Fruit fly (Drosophila melanogaster) whole organism, prepupa: Measurements from ENCODE around the gene PGRP-LB.

Experiments
- Blimp-1 ChIP-seq: fragments of 200-800 bp; sonication (Bioruptor generic); optimal IDR thresholded peaks from 3 replicates; lab custom pipeline; 2017; ENCODE audit warnings: missing biosample characterization, missing genetic modification characterization, mild to moderate bottlenecking, moderate library complexity, missing genetic modification reagents
- CG10669 ChIP-seq: fragments of 200-800 bp; sonication (Bioruptor generic); optimal IDR thresholded peaks from 3 replicates; lab custom pipeline; 2018; ENCODE audit warnings: missing biosample characterization, mild to moderate bottlenecking, missing genetic modification characterization, moderate library complexity
- CG11294 ChIP-seq: fragments of 200-800 bp; sonication (Bioruptor generic); IDR thresholded peaks from 2 replicates; pipeline ENCODE4 v1.3.6; 2022; ENCODE audit warnings: missing biosample characterization, missing genetic modification characterization
- CG11762 ChIP-seq: fragments of 200-800 bp; sonication (Bioruptor generic); optimal IDR thresholded peaks from 3 replicates; lab custom pipeline; 2016; ENCODE audit warnings: missing biosample characterization, missing genetic modification characterization; ENCODE audit not compliant: insufficient read depth
- CG1621 ChIP-seq: fragments of 200-800 bp; sonication (Bioruptor generic); optimal IDR thresholded peaks from 3 replicates; lab custom pipeline; 2018; ENCODE audit warnings: missing biosample characterization, mild to moderate bottlenecking, missing genetic modification characterization
- CG16779 ChIP-seq: fragments of 200-800 bp; sonication (Bioruptor generic); optimal IDR thresholded peaks from 3 replicates; lab custom pipeline; 2017; ENCODE audit warnings: missing biosample characterization, mild to moderate bottlenecking, missing genetic modification characterization
- CG3032 ChIP-seq: fragments of 200-800 bp; optimal IDR thresholded peaks from 2 replicates; lab custom pipeline; 2019; ENCODE audit warnings: missing biosample characterization, mild to moderate bottlenecking, missing genetic modification characterization, moderate library complexity
- CG31627 ChIP-seq: fragments of 200-800 bp; sonication (Bioruptor generic); optimal IDR thresholded peaks from 3 replicates; lab custom pipeline; 2016; ENCODE audit warnings: missing biosample characterization, missing genetic modification characterization
- CG34406 ChIP-seq: fragments of 200-800 bp; sonication (Bioruptor generic); optimal IDR thresholded peaks from 3 replicates; lab custom pipeline; 2016; ENCODE audit warnings: missing biosample characterization, missing genetic modification characterization
- CG3919 ChIP-seq: fragments of 200-800 bp; sonication (Bioruptor generic); optimal IDR thresholded peaks from 3 replicates; lab custom pipeline; 2016; ENCODE audit warnings: missing biosample characterization, missing genetic modification characterization
- CG6163 ChIP-seq: fragments of 200-800 bp; sonication (Bioruptor generic); IDR thresholded peaks from 3 replicates; pipeline ENCODE4 v1.3.6; 2022; ENCODE audit warnings: missing biosample characterization, missing genetic modification characterization
- CG6792 ChIP-seq: fragments of 200-800 bp; sonication (Bioruptor generic); optimal IDR thresholded peaks from 3 replicates; lab custom pipeline; 2016; ENCODE audit warnings: missing biosample characterization, missing genetic modification characterization
- CG6808 ChIP-seq: fragments of 200-800 bp; sonication (Bioruptor generic); optimal IDR thresholded peaks from 3 replicates; lab custom pipeline; 2017; ENCODE audit warnings: missing biosample characterization, missing genetic modification characterization, mild to moderate bottlenecking, moderate library complexity, missing genetic modification reagents
- CG6854 ChIP-seq: fragments of 200-800 bp; sonication (Bioruptor generic); optimal IDR thresholded peaks from 2 replicates; lab custom pipeline; 2017; ENCODE audit warnings: missing biosample characterization, mild to moderate bottlenecking, missing genetic modification characterization
- CG7368 ChIP-seq: fragments of 200-800 bp; sonication (Bioruptor generic); optimal IDR thresholded peaks from 3 replicates; lab custom pipeline; 2016; ENCODE audit warnings: missing biosample characterization, missing genetic modification characterization
- CG8119 ChIP-seq: fragments of 200-800 bp; sonication (Bioruptor generic); IDR thresholded peaks from 3 replicates; pipeline ENCODE4 v1.3.6; 2022; ENCODE audit warnings: missing biosample characterization, missing genetic modification characterization
- CG8319 ChIP-seq: fragments of 200-800 bp; sonication (Bioruptor generic); optimal IDR thresholded peaks from 3 replicates; lab custom pipeline; 2016; ENCODE audit warnings: missing biosample characterization, missing genetic modification characterization
- CG8632 ChIP-seq: fragments of 200-800 bp; sonication (Bioruptor generic); optimal IDR thresholded peaks from 3 replicates; lab custom pipeline; 2016; ENCODE audit warnings: missing biosample characterization, missing genetic modification characterization
- CG9139 ChIP-seq: fragments of 200-800 bp; sonication (Bioruptor generic); optimal IDR thresholded peaks from 3 replicates; lab custom pipeline; 2017; ENCODE audit warnings: missing biosample characterization, mild to moderate bottlenecking, missing genetic modification characterization
- Eip75B ChIP-seq: fragments of 200-800 bp; sonication (Bioruptor generic); optimal IDR thresholded peaks from 3 replicates; lab custom pipeline; 2016; ENCODE audit warnings: missing biosample characterization, missing genetic modification characterization
- Eip78C ChIP-seq: fragments of 200-800 bp; sonication (Bioruptor generic); peaks from one replicate; lab custom pipeline; 2016; ENCODE audit warnings: missing biosample characterization, missing genetic modification characterization
- Ets21C ChIP-seq: fragments of 200-800 bp; sonication (Bioruptor generic); optimal IDR thresholded peaks from 3 replicates; lab custom pipeline; 2016; ENCODE audit warnings: missing biosample characterization, missing genetic modification characterization
- Ets96B ChIP-seq: fragments of 200-800 bp; optimal IDR thresholded peaks from 2 replicates; lab custom pipeline; 2019; ENCODE audit warnings: missing biosample characterization, mild to moderate bottlenecking, missing genetic modification characterization, moderate library complexity
- Gug ChIP-seq: fragments of 200-800 bp; sonication (Bioruptor generic); IDR thresholded peaks from 2 replicates; pipeline ENCODE4 v1.3.6; 2022; ENCODE audit warnings: missing biosample characterization, missing genetic modification characterization
- Hr4 ChIP-seq: fragments of 200-800 bp; sonication (Bioruptor generic); optimal IDR thresholded peaks from 3 replicates; lab custom pipeline; 2016; ENCODE audit warnings: missing biosample characterization, missing genetic modification characterization
- Met ChIP-seq: fragments of 200-800 bp; sonication (Bioruptor generic); optimal IDR thresholded peaks from 3 replicates; lab custom pipeline; 2016; ENCODE audit warnings: missing biosample characterization, missing genetic modification characterization
- Smox ChIP-seq: fragments of 200-800 bp; sonication (Bioruptor generic); optimal IDR thresholded peaks from 3 replicates; lab custom pipeline; 2016; ENCODE audit warnings: missing biosample characterization, missing genetic modification characterization
- Sox15 ChIP-seq: fragments of 200-800 bp; sonication (Bioruptor generic); optimal IDR thresholded peaks from 3 replicates; lab custom pipeline; 2016; ENCODE audit warnings: missing biosample characterization, missing genetic modification characterization
- achi ChIP-seq: fragments of 200-800 bp; sonication (Bioruptor generic); optimal IDR thresholded peaks from 3 replicates; lab custom pipeline; 2016; ENCODE audit warnings: missing biosample characterization, missing genetic modification characterization
- acj6 ChIP-seq: fragments of 200-800 bp; sonication (Bioruptor generic); optimal IDR thresholded peaks from 3 replicates; lab custom pipeline; 2016; ENCODE audit warnings: missing biosample characterization, missing genetic modification characterization
- dac ChIP-seq: fragments of 200-800 bp; sonication (Bioruptor generic); optimal IDR thresholded peaks from 2 replicates; lab custom pipeline; 2017; ENCODE audit warnings: missing biosample characterization, mild to moderate bottlenecking, missing genetic modification characterization
- dsx ChIP-seq: fragments of 200-800 bp; optimal IDR thresholded peaks from 3 replicates; lab custom pipeline; 2019; ENCODE audit warnings: missing biosample characterization, mild to moderate bottlenecking, missing genetic modification characterization, moderate library complexity; ENCODE audit not compliant: poor library complexity, severe bottlenecking
- eg ChIP-seq: fragments of 200-800 bp; sonication (Bioruptor generic); IDR thresholded peaks from 3 replicates; pipeline ENCODE4 v1.3.6; 2022; ENCODE audit warnings: missing biosample characterization, missing genetic modification characterization
- esn ChIP-seq: fragments of 200-800 bp; sonication (Bioruptor generic); optimal IDR thresholded peaks from 2 replicates; lab custom pipeline; 2016; ENCODE audit warnings: missing biosample characterization, mild to moderate bottlenecking, missing genetic modification characterization, moderate library complexity
- fd59A ChIP-seq: fragments of 200-800 bp; sonication (Bioruptor generic); optimal IDR thresholded peaks from 2 replicates; lab custom pipeline; 2017; ENCODE audit warnings: missing biosample characterization, mild to moderate bottlenecking, missing genetic modification characterization, missing genetic modification reagents
- fd85E ChIP-seq: fragments of 200-800 bp; sonication (Bioruptor generic); optimal IDR thresholded peaks from 3 replicates; lab custom pipeline; 2016; ENCODE audit warnings: missing biosample characterization, missing genetic modification characterization
- lz ChIP-seq: fragments of 200-800 bp; sonication (Bioruptor generic); optimal IDR thresholded peaks from 3 replicates; lab custom pipeline; 2016; ENCODE audit warnings: missing biosample characterization, missing genetic modification characterization
- net ChIP-seq: fragments of 200-800 bp; sonication (Bioruptor generic); optimal IDR thresholded peaks from 3 replicates; lab custom pipeline; 2016; ENCODE audit warnings: missing biosample characterization, missing genetic modification characterization
- pdm3 ChIP-seq: fragments of 200-800 bp; sonication (Bioruptor generic); optimal IDR thresholded peaks from 3 replicates; lab custom pipeline; 2016; ENCODE audit warnings: missing biosample characterization, missing genetic modification characterization
- salr ChIP-seq, 2 experiments: fragments of 200-800 bp; sonication (Bioruptor generic); optimal IDR thresholded peaks; 3 replicates each; lab custom pipeline; 2016 to 2018; ENCODE audit warnings: missing biosample characterization in 2 of 2, missing genetic modification characterization in 2 of 2, mild to moderate bottlenecking in 1 of 2
- spab ChIP-seq: fragments of 200-800 bp; sonication (Bioruptor generic); optimal IDR thresholded peaks from 2 replicates; lab custom pipeline; 2017; ENCODE audit warnings: missing biosample characterization, mild to moderate bottlenecking, missing genetic modification characterization, missing genetic modification reagents
- ss ChIP-seq, 2 experiments: fragments of 200-800 bp; sonication (Bioruptor generic); optimal IDR thresholded peaks; 2 replicates in 1 of 2; 3 replicates in 1 of 2; lab custom pipeline; 2017 to 2018; ENCODE audit warnings: mild to moderate bottlenecking in 2 of 2, missing biosample characterization in 2 of 2, missing genetic modification characterization in 2 of 2, moderate library complexity in 1 of 2
- svp ChIP-seq: fragments of 200-800 bp; sonication (Bioruptor generic); peaks from one replicate; lab custom pipeline; 2016; ENCODE audit warnings: missing biosample characterization, missing genetic modification characterization
- topi ChIP-seq: fragments of 200-800 bp; sonication (Bioruptor generic); optimal IDR thresholded peaks from 3 replicates; lab custom pipeline; 2016; ENCODE audit warnings: missing biosample characterization, missing genetic modification characterization
- vri ChIP-seq: fragments of 200-800 bp; sonication (Bioruptor generic); optimal IDR thresholded peaks from 3 replicates; lab custom pipeline; 2016; ENCODE audit warnings: missing biosample characterization, mild to moderate bottlenecking, missing genetic modification characterization

Gene PGRP-LB

DNA sequence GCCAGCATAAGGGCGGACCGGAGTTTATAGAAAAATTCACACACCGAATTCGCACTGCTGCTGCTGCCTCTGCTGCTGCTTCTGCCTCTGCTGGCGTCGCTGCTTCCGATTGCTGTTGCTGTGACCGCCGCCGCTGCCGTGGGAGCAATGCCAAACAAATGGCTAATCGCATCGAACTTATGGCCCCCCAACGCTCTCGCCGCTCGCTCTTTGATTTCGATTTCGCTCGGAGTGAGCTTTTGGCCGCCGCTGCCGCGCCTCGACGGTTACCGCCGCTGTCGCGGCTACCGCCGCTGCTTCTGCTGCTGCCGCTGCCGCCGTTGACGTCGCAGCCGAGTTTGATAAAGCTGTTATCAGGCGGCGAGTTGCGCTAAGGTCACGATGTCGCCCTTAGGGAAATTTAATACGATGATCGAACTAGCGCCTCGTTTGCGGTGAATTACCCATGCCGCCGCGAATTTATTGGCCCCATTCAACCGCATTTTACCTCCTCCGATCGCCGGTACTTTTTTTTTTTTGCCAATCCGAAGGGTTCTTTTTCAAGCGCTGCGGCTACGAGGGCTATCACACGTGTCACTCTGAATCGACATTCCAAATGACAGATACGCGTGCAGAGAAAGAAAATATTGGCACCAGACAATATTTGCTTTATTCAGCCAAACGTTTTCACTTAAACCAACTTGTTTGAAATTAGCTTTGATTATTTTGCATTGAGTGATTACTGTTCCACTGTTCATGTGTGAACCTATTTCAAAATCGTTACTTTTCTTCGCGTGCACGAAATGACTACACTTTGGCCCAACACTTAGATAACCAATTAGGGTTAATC, 2.1 kb downstream of the PGRP-LB start (continued):
- no peak for TF ChIP-seq acj6 (GFP tag; lab: Kevin White, UChicago)
- no peak for TF ChIP-seq fd85E (GFP tag; lab: Kevin White, UChicago)
- no peak for TF ChIP-seq eg
- no peak for TF ChIP-seq CG6854 (GFP tag; lab: Kevin White, UChicago)
- TF ChIP-seq topi (GFP tag; lab: Kevin White, UChicago), result no peak
- no peak for TF ChIP-seq Gug (GFP tag; lab: Robert Waterston, UW)
- TF ChIP-seq achi (GFP tag; lab: Kevin White, UChicago), result no peak
- no peak for TF ChIP-seq fd59A (GFP tag; lab: Kevin White, UChicago)
- TF ChIP-seq CG34406, result no peak
- TF ChIP-seq Sox15 (GFP tag; lab: Kevin White, UChicago), result no peak
- TF ChIP-seq Smox (GFP tag; lab: Kevin White, UChicago), result no peak
- TF ChIP-seq CG1621, result no peak
- TF ChIP-seq svp (GFP tag; lab: Kevin White, UChicago), result peak; percentile 96
- TF ChIP-seq, all 60 proteins: peak for 8

DNA sequence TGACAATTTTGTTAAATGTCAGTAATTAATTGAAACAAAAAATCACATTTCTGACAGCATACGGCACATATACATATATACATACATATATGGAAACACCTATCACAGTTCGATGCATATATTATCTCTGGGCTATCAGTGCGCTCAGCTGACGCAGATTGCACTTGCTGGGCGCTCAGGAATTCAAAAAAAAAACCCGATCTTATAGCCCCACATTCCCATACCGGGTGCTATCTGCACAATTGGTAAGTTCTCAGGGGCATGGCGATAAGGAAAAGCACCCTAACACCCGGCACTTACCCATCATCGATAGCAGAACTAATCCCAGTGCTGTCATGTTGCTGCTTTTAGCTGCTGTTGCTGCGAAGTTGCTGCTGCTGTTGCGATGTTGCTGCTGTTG, 3.1 kb downstream of the PGRP-LB start:
- peak; percentile 94 for TF ChIP-seq svp (GFP tag; lab: Kevin White, UChicago)
- TF ChIP-seq Ets21C, result no peak
- TF ChIP-seq CG31627 (GFP tag; lab: Kevin White, UChicago), result no peak
- TF ChIP-seq CG6163 (GFP tag; lab: Robert Waterston, UW), result 0 out of 3 replicates have a peak, but pooled peaks have one; percentile 14

DNA sequence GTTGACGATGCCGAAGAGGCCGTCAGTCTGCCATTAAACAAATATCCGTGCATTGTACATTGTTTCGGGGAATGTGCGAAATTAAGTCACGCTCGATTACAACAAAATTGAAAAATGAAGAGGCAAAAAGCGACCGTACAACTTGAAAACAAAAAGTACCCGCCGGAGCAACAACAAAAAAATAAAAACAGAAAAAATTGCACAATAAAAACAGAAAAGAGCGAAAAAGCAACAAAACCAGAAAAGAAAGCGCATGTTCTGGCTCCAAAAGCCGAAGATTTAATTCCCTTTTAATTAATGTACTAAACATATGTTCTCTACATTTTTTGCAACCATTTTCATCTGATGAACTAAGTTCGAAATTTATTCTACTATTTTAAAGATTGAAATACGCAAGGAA, 3.8 kb downstream of the PGRP-LB start:
- TF ChIP-seq CG16779 (tag; lab: Kevin White, UChicago) (peak; percentile 15), CG6792 (GFP tag; lab: Kevin White, UChicago) (peak; percentile 21), dsx (peak; percentile 33), lz (no peak), Hr4 (GFP tag; lab: Kevin White, UChicago) (no peak), salr (GFP tag; optimal IDR thresholded peaks at IDR 0.05; lab: Kevin White, UChicago) (no peak), CG6854 (GFP tag; lab: Kevin White, UChicago) (peak; percentile 46), Smox (GFP tag; lab: Kevin White, UChicago) (peak; percentile 11), CG11762 (GFP tag; lab: Kevin White, UChicago) (no peak), CG8119 (GFP tag; lab: Robert Waterston, UW) (no peak; the same call in 2 of the 3 replicates), CG3032 (peak; percentile 38), svp (GFP tag; lab: Kevin White, UChicago) (peak; percentile 74), CG3919 (GFP tag; lab: Kevin White, UChicago) (peak; percentile 12), esn (peak; percentile 43), CG8319 (GFP tag; lab: Kevin White, UChicago) (peak; percentile 23), topi (GFP tag; lab: Kevin White, UChicago) (no peak), CG9139 (GFP tag; lab: Kevin White, UChicago) (peak; percentile 29), CG1621 (no peak), Eip78C (GFP tag; lab: Kevin White, UChicago) (peak; percentile 74), CG34406 (peak; percentile 30), Blimp-1 (GFP tag; lab: Kevin White, UChicago) (peak; percentile 17), achi (GFP tag; lab: Kevin White, UChicago) (no peak), ss (GFP tag; optimal IDR thresholded peaks at IDR 0.05; lab: Kevin White, UChicago) (peak; percentile 5 to 46), vri (GFP tag; lab: Kevin White, UChicago) (peak; percentile 63), CG8632 (peak; percentile 33), CG11294 (GFP tag; lab: Robert Waterston, UW) (no peak), Met (GFP tag; lab: Kevin White, UChicago) (peak; percentile 35), Eip75B (no peak), CG10669 (peak; percentile 27), CG6163 (GFP tag; lab: Robert Waterston, UW) (peak; percentile 75), net (GFP tag; lab: Kevin White, UChicago) (peak; percentile 11), CG6808 (peak; percentile 36), dac (no peak), CG7368 (GFP tag; lab: Kevin White, UChicago) (no peak), spab (GFP tag; lab: Kevin White, UChicago) (peak; percentile 29), acj6 (GFP tag; lab: Kevin White, UChicago) (peak; percentile 7), Ets96B (tag; lab: Kevin White, UChicago) (peak; percentile 4), pdm3 (GFP tag; lab: Kevin White, UChicago) (peak; percentile 12)
